Worm (Caenorhabditis elegans): ENCODE measurements around the gene C56G2.4.

DNA sequence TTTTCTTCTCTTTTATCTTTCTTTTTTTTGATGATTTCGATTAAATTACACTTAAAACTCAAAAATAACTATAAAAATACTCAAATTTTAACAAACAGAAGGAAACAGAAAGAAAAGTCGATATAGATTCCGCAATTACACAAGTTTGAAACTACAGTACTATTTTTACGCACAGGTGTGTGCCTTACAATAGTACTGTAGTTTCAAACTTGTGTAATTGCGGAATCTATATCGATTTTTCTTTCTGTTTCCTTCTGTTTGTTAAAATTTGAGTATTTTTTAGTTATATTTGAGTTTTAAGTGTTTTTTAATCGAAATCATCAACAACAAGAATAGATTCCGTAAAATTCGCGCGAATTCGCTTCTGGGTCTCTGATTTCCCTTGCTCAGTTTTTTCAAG, 48.5 kb upstream of the C56G2.4 start:
- no peak for TF ChIP-seq W03F9.2 (tag; optimal IDR thresholded peaks at IDR 0.05)
- TF ChIP-seq dao-5 (tag; optimal IDR thresholded peaks at IDR 0.05): no peak
